Fruit fly (Drosophila melanogaster) whole organism, adult: Measurements from ENCODE around the gene CG15517.

Experiments
- Clk ChIP-seq: fragments of 200-800 bp; sonication (Bioruptor generic); optimal IDR thresholded peaks from 2 replicates; lab custom pipeline; 2017; ENCODE audit warnings: missing biosample characterization, missing genetic modification characterization
- pad ChIP-seq: fragments of 200-800 bp; sonication (Bioruptor generic); optimal IDR thresholded peaks from 3 replicates; lab custom pipeline; 2017; ENCODE audit warnings: missing biosample characterization, missing genetic modification characterization, mild to moderate bottlenecking, moderate library complexity, missing genetic modification reagents

- TF ChIP-seq pad (no peak), Clk (GFP tag; lab: Kevin White, UChicago) (no peak)
Measured at dm6 chr3R:29876232-29876631, 27.4 kb downstream of the CG15517 start.
